Fruit fly (Drosophila melanogaster) Kc167 (cell line): ENCODE data around the gene cv-c.

Experiments
- Myc ChIP-seq: fragments of >200 bp; optimal IDR thresholded peaks from 2 replicates; lab custom pipeline; 2017; ENCODE audit warnings: missing external identifiers
- Sin3A ChIP-seq: fragments of >200 bp; optimal IDR thresholded peaks from 2 replicates; lab custom pipeline; 2018; ENCODE audit warnings: missing external identifiers
- h ChIP-seq: fragments of >200 bp; optimal IDR thresholded peaks from 3 replicates; lab custom pipeline; 2018; ENCODE audit warnings: missing external identifiers
- insv ChIP-seq: fragments of >200 bp; optimal IDR thresholded peaks from 3 replicates; lab custom pipeline; 2018; ENCODE audit warnings: missing external identifiers
- psq ChIP-seq: fragments of >200 bp; optimal IDR thresholded peaks from 2 replicates; lab custom pipeline; 2017; ENCODE audit warnings: missing external identifiers
- ttk ChIP-seq: sonication (Bioruptor generic); optimal IDR thresholded peaks from 2 replicates; lab custom pipeline; 2017; ENCODE audit warnings: missing external identifiers

DNA sequence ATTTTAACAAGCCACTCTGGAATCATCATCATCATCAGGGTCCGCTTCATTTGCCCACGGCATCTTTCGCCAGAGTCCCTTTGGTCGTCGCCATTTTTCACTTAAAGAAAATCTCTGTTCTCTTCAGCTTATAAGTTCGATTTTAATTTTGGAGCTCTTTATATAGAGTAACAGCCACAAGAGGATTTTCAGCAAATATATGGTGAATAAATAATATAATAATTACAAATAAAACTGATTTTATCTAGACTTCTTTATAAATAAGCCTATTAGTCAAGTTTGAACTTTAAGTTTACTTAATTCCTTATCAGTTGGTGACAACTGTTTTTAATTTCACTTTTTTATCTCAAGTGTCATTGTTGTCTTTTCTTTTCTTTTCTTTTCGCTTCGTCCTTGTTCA, 133.0 kb downstream of the cv-c start:
- no peak for TF ChIP-seq h (lab: Kevin White, UChicago)
- no peak for TF ChIP-seq insv (lab: Kevin White, UChicago)
- no peak for TF ChIP-seq Sin3A (lab: Kevin White, UChicago)
- TF ChIP-seq Myc, result no peak
- TF ChIP-seq psq (lab: Kevin White, UChicago), result no peak
- TF ChIP-seq ttk (lab: Kevin White, UChicago), result no peak
